Fruit fly (Drosophila melanogaster) Kc167 (cell line): ENCODE measurements around the gene Dup99B.

ENCODE experiments used
- Sin3A ChIP-seq: fragments of >200 bp; optimal IDR thresholded peaks from 2 replicates; lab custom pipeline; 2018; ENCODE audit warnings: missing external identifiers
- insv ChIP-seq: fragments of >200 bp; optimal IDR thresholded peaks from 3 replicates; lab custom pipeline; 2018; ENCODE audit warnings: missing external identifiers
- psq ChIP-seq: fragments of >200 bp; optimal IDR thresholded peaks from 2 replicates; lab custom pipeline; 2017; ENCODE audit warnings: missing external identifiers

dm6 chr3R:29699220-29699619, 16.0 kb downstream of the Dup99B start:
- no peak for TF ChIP-seq Sin3A (lab: Kevin White, UChicago)
- TF ChIP-seq psq (lab: Kevin White, UChicago), result no peak
- no peak for TF ChIP-seq insv
